Fruit fly (Drosophila melanogaster) whole organism, adult: ENCODE measurements around the gene Gr93a.

Source experiments
- CG33017 ChIP-seq: fragments of 200-800 bp; sonication (Bioruptor generic); optimal IDR thresholded peaks from 2 replicates; lab custom pipeline; 2018; ENCODE audit warnings: missing biosample characterization, mild to moderate bottlenecking, missing genetic modification characterization, moderate library complexity
- CG5204 ChIP-seq: fragments of 200-800 bp; sonication (Bioruptor generic); optimal IDR thresholded peaks from 2 replicates; lab custom pipeline; 2016; ENCODE audit warnings: missing biosample characterization, missing genetic modification characterization
- CG7101 ChIP-seq: fragments of 200-800 bp; sonication (Bioruptor generic); optimal IDR thresholded peaks from 2 replicates; lab custom pipeline; 2018; ENCODE audit warnings: missing biosample characterization, mild to moderate bottlenecking, missing genetic modification characterization, moderate library complexity
- Crg-1 ChIP-seq: fragments of 200-800 bp; sonication (Bioruptor generic); optimal IDR thresholded peaks from 2 replicates; lab custom pipeline; 2016; ENCODE audit warnings: missing biosample characterization, missing genetic modification characterization
- Mnt ChIP-seq: fragments of 200-800 bp; sonication (Bioruptor generic); optimal IDR thresholded peaks from 2 replicates; lab custom pipeline; 2016; ENCODE audit warnings: missing biosample characterization, mild to moderate bottlenecking, missing genetic modification characterization
- cic ChIP-seq: fragments of 200-800 bp; sonication (Bioruptor generic); optimal IDR thresholded peaks from 2 replicates; lab custom pipeline; 2017; ENCODE audit warnings: missing biosample characterization, mild to moderate bottlenecking, missing genetic modification characterization, moderate library complexity
- cnc ChIP-seq, 2 experiments: fragments of >200 bp; optimal IDR thresholded peaks; 2 replicates each; lab custom pipeline; 2017
- kay ChIP-seq: fragments of 200-800 bp; sonication (Bioruptor generic); peaks from one replicate; lab custom pipeline; 2016; ENCODE audit warnings: missing biosample characterization, missing genetic modification characterization, borderline replicate concordance
- ovo ChIP-seq: fragments of 200-800 bp; sonication (Bioruptor generic); optimal IDR thresholded peaks from 2 replicates; lab custom pipeline; 2016; ENCODE audit warnings: missing biosample characterization, missing genetic modification characterization
- tj ChIP-seq: fragments of 200-800 bp; sonication (Bioruptor generic); optimal IDR thresholded peaks from 3 replicates; lab custom pipeline; 2017; ENCODE audit warnings: missing biosample characterization, mild to moderate bottlenecking, missing genetic modification characterization, moderate library complexity
- toe ChIP-seq: fragments of 200-800 bp; sonication (Bioruptor generic); optimal IDR thresholded peaks from 2 replicates; lab custom pipeline; 2016; ENCODE audit warnings: missing biosample characterization, missing genetic modification characterization

- TF ChIP-seq CG7101 (tag; lab: Kevin White, UChicago) (no peak), toe (GFP tag; lab: Kevin White, UChicago) (no peak), cic (no peak), CG5204 (no peak), ovo (peak; percentile 42), Mnt (GFP tag; lab: Kevin White, UChicago) (no peak), kay (GFP tag; lab: Kevin White, UChicago) (peak; percentile 12), cnc (optimal IDR thresholded peaks at IDR 0.05; lab: Kevin White, UChicago) (no peak), CG33017 (tag; lab: Kevin White, UChicago) (no peak), tj (GFP tag; lab: Kevin White, UChicago) (no peak), Crg-1 (GFP tag; lab: Kevin White, UChicago) (no peak)
Observed at dm6 chr3R:21864992-21865391, 32.7 kb downstream of the Gr93a start, which contains the start of gene lsn.
